Worm (Caenorhabditis elegans) whole organism, L2 larva: ENCODE measurements around the gene K04E7.1.

Experiments
- blmp-1 ChIP-seq: sonication (generic microtip); optimal IDR thresholded peaks from 2 replicates; lab custom pipeline; 2017; ENCODE audit warnings: missing genetic modification characterization, mild to moderate bottlenecking, missing compliant biosample characterization, antibody characterized with exemption, moderate library complexity; ENCODE audit not compliant: insufficient read depth
- lin-39 ChIP-seq: fragments of 150-350 bp; optimal IDR thresholded peaks from 2 replicates; lab custom pipeline; 2014; ENCODE audit warnings: missing biosample characterization, missing genetic modification reagents, missing genetic modification characterization
- nhr-237 ChIP-seq: fragments of 150-350 bp; optimal IDR thresholded peaks from 2 replicates; lab custom pipeline; 2014; ENCODE audit warnings: missing biosample characterization, missing genetic modification characterization
- nhr-77 ChIP-seq: fragments of 150-350 bp; optimal IDR thresholded peaks from 2 replicates; lab custom pipeline; 2014; ENCODE audit warnings: missing biosample characterization, missing genetic modification characterization
- unc-62 ChIP-seq: fragments of 150-350 bp; optimal IDR thresholded peaks from 2 replicates; lab custom pipeline; 2014; ENCODE audit warnings: missing biosample characterization, missing genetic modification reagents, missing genetic modification characterization

- TF ChIP-seq nhr-77 (tag; lab: Kevin White, UChicago) (no peak), blmp-1 (tag; lab: Kevin White, UChicago) (no peak), nhr-237 (tag; lab: Kevin White, UChicago) (no peak), lin-39 (tag; lab: Kevin White, UChicago) (no peak), unc-62 (no peak)
These were observed 5.6 kb downstream of the K04E7.1 start, which contains the start of gene C15B12.3 for ce11 chrX:6467462-6467861.
